Fruit fly (Drosophila melanogaster): ENCODE measurements around the gene Rbbp5.

Rbbp5 gene

dm6 chr3L:20376564-20376920, 28.8 kb upstream of the Rbbp5 start:
- TF ChIP-seq gl (tag; optimal IDR thresholded peaks at IDR 0.05) (no peak), EcR (GFP tag; optimal IDR thresholded peaks at IDR 0.05) (peak; percentile 12), CG14655 (GFP tag; optimal IDR thresholded peaks at IDR 0.05) (no peak)

DNA sequence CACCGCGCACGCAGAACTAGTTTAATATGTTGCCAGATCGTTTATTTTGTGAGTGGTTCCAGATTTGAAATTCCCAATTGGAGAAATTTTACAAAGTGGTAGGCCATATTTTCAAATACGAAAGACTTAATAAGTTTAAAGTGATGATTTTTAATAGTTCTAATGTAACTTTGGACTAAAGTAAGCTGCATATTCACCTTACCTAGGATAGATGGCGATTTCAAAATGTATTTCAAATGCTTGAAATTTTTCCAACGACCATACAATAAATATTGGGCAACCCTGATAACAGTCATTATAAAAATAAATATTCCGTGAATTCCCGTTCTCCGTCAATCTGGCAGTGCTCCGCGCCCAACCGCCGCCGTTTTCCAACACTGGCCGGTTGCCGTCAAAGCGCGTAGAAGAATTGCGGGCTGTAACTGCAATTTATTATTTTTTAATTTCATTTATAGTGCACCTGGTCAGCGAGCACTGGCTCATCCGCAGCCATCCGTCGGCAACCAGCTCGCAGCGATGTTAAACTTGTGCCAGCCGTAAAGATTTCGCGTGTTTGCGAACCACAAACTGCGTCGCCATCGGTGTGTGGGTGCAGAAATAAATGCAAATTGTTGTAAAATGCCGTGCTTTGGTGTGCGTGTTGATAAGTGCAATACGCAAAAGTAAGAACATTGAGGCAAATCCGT, 28.3 kb upstream of the Rbbp5 start, which contains the start of the genes Ide and RhoBTB:
Gene Ide (minus strand): TSS at position 19 of the 686 bp plus-strand sequence.
Gene RhoBTB (plus strand): TSS at position 365 of the 686 bp plus-strand sequence.
- TF ChIP-seq gl (tag; optimal IDR thresholded peaks at IDR 0.05) (no peak), CG13204 (GFP tag; optimal IDR thresholded peaks at IDR 0.05) (no peak), Snoo (tag; optimal IDR thresholded peaks at IDR 0.05) (peak; percentile 71), rn (GFP tag; IDR thresholded peaks at IDR 0.05) (peak; percentile 32; the same call in 1 of the 2 replicates), CG34367 (tag; optimal IDR thresholded peaks at IDR 0.05) (peak; percentile 65), CG17806 (tag; optimal IDR thresholded peaks at IDR 0.05) (peak; percentile 67), fd96Ca (GFP tag; IDR thresholded peaks at IDR 0.05) (peak; percentile 14; the same call in 1 of the 3 replicates), CG9948 (tag; optimal IDR thresholded peaks at IDR 0.05) (peak; percentile 68), Ets98B (GFP tag; IDR thresholded peaks at IDR 0.05) (peak; percentile 42; the same call in 1 of the 2 replicates), CG12605 (GFP tag; IDR thresholded peaks at IDR 0.05) (0 out of 2 replicates have a peak, but pooled peaks have one; percentile 22), CG14655 (GFP tag; optimal IDR thresholded peaks at IDR 0.05) (no peak), CG4496 (GFP tag; IDR thresholded peaks at IDR 0.05) (peak; percentile 74; the same call in 2 of the 3 replicates), EcR (GFP tag; optimal IDR thresholded peaks at IDR 0.05) (no peak), CG8159 (tag; optimal IDR thresholded peaks at IDR 0.05) (peak; percentile 75), Pif1A (GFP tag; optimal IDR thresholded peaks at IDR 0.05) (no peak), CG32121 (GFP tag; IDR thresholded peaks at IDR 0.05) (peak; percentile 58), CG8301 (tag; optimal IDR thresholded peaks at IDR 0.05) (peak; percentile 66), CG10348 (GFP tag; IDR thresholded peaks at IDR 0.05) (peak; percentile 83), D1 (tag; optimal IDR thresholded peaks at IDR 0.05) (no peak), CG15710 (tag; optimal IDR thresholded peaks at IDR 0.05) (peak; percentile 80), Pif1B (GFP tag; optimal IDR thresholded peaks at IDR 0.05) (no peak)

DNA sequence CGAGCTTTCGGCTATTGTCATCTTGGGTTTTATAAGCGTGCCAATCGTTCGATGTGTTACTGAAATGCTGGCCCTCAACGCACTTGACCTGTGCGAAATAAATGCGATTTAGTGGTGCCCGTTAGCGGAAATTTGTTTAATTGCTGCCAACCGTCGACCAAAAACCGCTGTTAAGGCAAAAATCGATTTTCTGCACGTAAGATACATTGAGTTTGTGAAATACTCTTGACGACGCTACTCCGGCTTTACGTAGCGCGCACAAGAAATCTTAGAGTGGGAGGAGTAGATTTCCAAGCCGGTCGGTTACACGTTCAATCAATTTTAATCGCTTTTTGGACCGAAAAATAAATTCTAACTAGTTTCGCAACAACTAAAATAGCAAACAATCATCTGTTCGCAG, 27.7 kb upstream of the Rbbp5 start:
- no peak for TF ChIP-seq CG14655 (GFP tag; optimal IDR thresholded peaks at IDR 0.05)

- TF ChIP-seq CG8159 (tag; optimal IDR thresholded peaks at IDR 0.05) (no peak), D1 (tag; optimal IDR thresholded peaks at IDR 0.05) (no peak)
Observed at dm6 chr3L:20370013-20370412, 22.3 kb upstream of the Rbbp5 start, which contains the start of gene CG13247. CG13247 (plus strand) TSS chr3L:20370313.

DNA sequence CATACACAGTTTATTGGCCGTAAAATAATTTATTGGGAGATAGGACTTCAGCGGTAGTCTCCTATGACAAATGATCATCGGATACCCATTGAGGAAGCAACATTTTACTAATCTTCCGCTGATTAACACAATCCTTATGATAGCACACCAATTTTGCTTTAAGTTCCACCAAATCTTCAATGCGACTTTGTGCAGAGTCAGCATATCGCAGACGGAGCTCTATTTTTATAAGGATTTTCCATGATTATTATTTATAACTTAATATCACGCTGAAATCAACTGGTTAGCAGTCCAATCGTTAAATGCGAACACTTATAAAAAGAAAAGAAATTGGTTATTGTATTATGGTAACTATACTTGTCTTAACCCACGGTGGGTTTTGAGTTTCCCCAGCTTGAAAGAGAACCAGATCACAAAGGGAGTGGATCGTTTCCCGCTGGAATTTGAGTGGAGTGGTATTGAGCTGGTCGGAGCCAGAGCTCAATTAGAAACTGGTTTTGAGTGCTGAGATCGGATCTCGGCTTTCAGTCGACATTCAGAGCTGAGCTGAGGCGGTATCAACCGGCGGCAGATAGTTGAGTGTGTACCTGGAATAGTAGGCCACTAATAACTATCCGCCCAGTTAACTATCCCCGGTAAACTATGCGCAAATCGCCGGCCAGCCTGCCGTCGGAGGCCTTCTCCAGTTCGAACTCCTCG, 19.1 kb upstream of the Rbbp5 start, which contains the start of the genes Toll-9 and in:
Gene Toll-9 (minus strand): TSS at position 51 of the 699 bp plus-strand sequence.
Gene in (plus strand): TSS at position 525 of the 699 bp plus-strand sequence.
- TF ChIP-seq rn (GFP tag; IDR thresholded peaks at IDR 0.05) (no peak), CG9948 (tag; optimal IDR thresholded peaks at IDR 0.05) (no peak), fd96Ca (GFP tag; IDR thresholded peaks at IDR 0.05) (no peak), CG17806 (tag; optimal IDR thresholded peaks at IDR 0.05) (no peak), CG34367 (tag; optimal IDR thresholded peaks at IDR 0.05) (no peak), gl (tag; optimal IDR thresholded peaks at IDR 0.05) (no peak), Pif1A (GFP tag; optimal IDR thresholded peaks at IDR 0.05) (no peak), CG8159 (tag; optimal IDR thresholded peaks at IDR 0.05) (no peak), EcR (GFP tag; optimal IDR thresholded peaks at IDR 0.05) (no peak), CG12605 (GFP tag; IDR thresholded peaks at IDR 0.05) (no peak), Snoo (tag; optimal IDR thresholded peaks at IDR 0.05) (no peak), CG8301 (tag; optimal IDR thresholded peaks at IDR 0.05) (no peak), CG13204 (GFP tag; optimal IDR thresholded peaks at IDR 0.05) (no peak), Ets98B (GFP tag; IDR thresholded peaks at IDR 0.05) (no peak), Pif1B (GFP tag; optimal IDR thresholded peaks at IDR 0.05) (no peak), CG10348 (GFP tag; IDR thresholded peaks at IDR 0.05) (no peak), CG14655 (GFP tag; optimal IDR thresholded peaks at IDR 0.05) (no peak), CG32121 (GFP tag; IDR thresholded peaks at IDR 0.05) (no peak), D1 (tag; optimal IDR thresholded peaks at IDR 0.05) (no peak)

DNA sequence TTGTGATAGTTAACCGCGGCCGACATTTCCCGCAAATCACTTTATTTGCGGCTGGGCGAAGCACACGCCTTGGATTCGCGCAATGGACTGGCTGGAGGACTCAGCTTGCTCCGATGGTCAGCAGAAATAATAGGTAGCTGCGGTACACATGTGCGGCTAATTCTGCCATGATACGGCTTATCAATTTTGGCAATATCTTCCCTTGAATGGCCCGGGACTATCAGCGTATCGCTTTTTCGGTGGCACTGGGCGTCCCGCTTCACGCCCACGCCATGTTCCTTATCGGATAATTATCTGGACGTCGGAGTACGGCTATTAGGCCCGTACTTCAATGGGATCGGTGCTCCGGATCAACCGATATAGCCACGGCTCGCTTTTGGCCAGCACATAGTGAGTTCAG, 18.3 kb upstream of the Rbbp5 start:
- no peak for TF ChIP-seq CG15710 (tag; optimal IDR thresholded peaks at IDR 0.05)
- no peak for TF ChIP-seq CG8159 (tag; optimal IDR thresholded peaks at IDR 0.05)
- TF ChIP-seq CG14655 (GFP tag; optimal IDR thresholded peaks at IDR 0.05) = no peak
- no peak for TF ChIP-seq CG17806 (tag; optimal IDR thresholded peaks at IDR 0.05)
- TF ChIP-seq gl (tag; optimal IDR thresholded peaks at IDR 0.05) = no peak
- no peak for TF ChIP-seq Pif1A (GFP tag; optimal IDR thresholded peaks at IDR 0.05)
- TF ChIP-seq Snoo (tag; optimal IDR thresholded peaks at IDR 0.05) = no peak
- TF ChIP-seq D1 (tag; optimal IDR thresholded peaks at IDR 0.05) = no peak
- TF ChIP-seq CG9948 (tag; optimal IDR thresholded peaks at IDR 0.05) = no peak
- no peak for TF ChIP-seq CG4496 (GFP tag; IDR thresholded peaks at IDR 0.05)
- TF ChIP-seq CG34367 (tag; optimal IDR thresholded peaks at IDR 0.05) = no peak
- no peak for TF ChIP-seq EcR (GFP tag; optimal IDR thresholded peaks at IDR 0.05)
- TF ChIP-seq rn (GFP tag; IDR thresholded peaks at IDR 0.05) = no peak
- no peak for TF ChIP-seq Ets98B (GFP tag; IDR thresholded peaks at IDR 0.05)
- TF ChIP-seq Pif1B (GFP tag; optimal IDR thresholded peaks at IDR 0.05) = no peak
- TF ChIP-seq CG12605 (GFP tag; IDR thresholded peaks at IDR 0.05) = no peak
- TF ChIP-seq CG13204 (GFP tag; optimal IDR thresholded peaks at IDR 0.05) = no peak
